Worm (Caenorhabditis elegans) whole organism, late embryonic: Measurements from ENCODE around the gene F15H10.5.

Experiments
- elt-2 ChIP-seq: sonication (generic microtip); optimal IDR thresholded peaks from 2 replicates; lab custom pipeline; 2016; ENCODE audit warnings: missing genetic modification reagents, missing genetic modification characterization, missing compliant biosample characterization
- fax-1 ChIP-seq: sonication (generic microtip); optimal IDR thresholded peaks from 2 replicates; lab custom pipeline; 2016; ENCODE audit warnings: missing genotype, missing genetic modification characterization, missing compliant biosample characterization
- hlh-6 ChIP-seq: sonication (generic microtip); optimal IDR thresholded peaks from 2 replicates; lab custom pipeline; 2016; ENCODE audit warnings: missing genotype, missing genetic modification characterization, missing compliant biosample characterization
- pax-1 ChIP-seq: fragments of 150-350 bp; optimal IDR thresholded peaks from 2 replicates; lab custom pipeline; 2014; ENCODE audit warnings: missing biosample characterization, missing genetic modification characterization
- pha-4 ChIP-seq: fragments of 150-350 bp; optimal IDR thresholded peaks from 2 replicates; lab custom pipeline; 2018; ENCODE audit warnings: missing biosample characterization, missing genetic modification reagents, missing genetic modification characterization
- unc-86 ChIP-seq: sonication (generic microtip); optimal IDR thresholded peaks from 2 replicates; lab custom pipeline; 2016; ENCODE audit warnings: missing genetic modification characterization, missing compliant biosample characterization

- TF ChIP-seq fax-1 (tag; lab: Kevin White, UChicago), result no peak
- no peak for TF ChIP-seq unc-86 (tag; lab: Kevin White, UChicago)
- TF ChIP-seq elt-2 (tag; lab: Kevin White, UChicago), result no peak
- TF ChIP-seq hlh-6 (tag; lab: Kevin White, UChicago), result no peak
- TF ChIP-seq pha-4 (tag; lab: Kevin White, UChicago), result no peak
- no peak for TF ChIP-seq pax-1
Observed at ce11 chrV:10410030-10410713, 8.7 kb downstream of the F15H10.5 start, which contains the start of gene F15H10.12.
